Fruit fly (Drosophila melanogaster) whole organism, embryonic: ENCODE results near the gene esc.

Experiments used
- Ada2b ChIP-seq: fragments of 200-800 bp; sonication (Bioruptor generic); IDR thresholded peaks from 2 replicates; pipeline ENCODE4 v1.3.6; 2022; ENCODE audit warnings: missing biosample characterization, missing genetic modification characterization
- Bdp1 ChIP-seq: fragments of 200-800 bp; sonication (Bioruptor generic); optimal IDR thresholded peaks from 3 replicates; lab custom pipeline; 2016; ENCODE audit warnings: missing biosample characterization, missing genetic modification characterization
- CG10147 ChIP-seq: fragments of 200-800 bp; sonication (Bioruptor generic); optimal IDR thresholded peaks from 2 replicates; lab custom pipeline; 2019; ENCODE audit warnings: missing biosample characterization, mild to moderate bottlenecking, missing genetic modification characterization, moderate library complexity
- CG10431 ChIP-seq: fragments of 200-800 bp; sonication (Bioruptor generic); optimal IDR thresholded peaks from 3 replicates; lab custom pipeline; 2018; ENCODE audit warnings: missing biosample characterization, mild to moderate bottlenecking, missing genetic modification characterization
- CG10462 ChIP-seq: fragments of 200-800 bp; sonication (Bioruptor generic); optimal IDR thresholded peaks from 2 replicates; lab custom pipeline; 2016; ENCODE audit warnings: missing biosample characterization, missing genetic modification characterization
- CG11085 ChIP-seq: fragments of 200-800 bp; sonication (Bioruptor generic); IDR thresholded peaks from 2 replicates; pipeline ENCODE4 v1.3.6; 2022; ENCODE audit warnings: missing biosample characterization, missing genetic modification characterization
- CG14710 ChIP-seq: fragments of 200-800 bp; sonication (Bioruptor generic); optimal IDR thresholded peaks from 3 replicates; lab custom pipeline; 2019; ENCODE audit warnings: missing biosample characterization, mild to moderate bottlenecking, missing genetic modification characterization, moderate library complexity
- CG1603 ChIP-seq: fragments of 200-800 bp; sonication (Bioruptor generic); optimal IDR thresholded peaks from 2 replicates; lab custom pipeline; 2019; ENCODE audit warnings: missing biosample characterization, mild to moderate bottlenecking, missing genetic modification characterization, moderate library complexity
- CG16815 ChIP-seq: fragments of 200-800 bp; sonication (Bioruptor generic); optimal IDR thresholded peaks from 3 replicates; lab custom pipeline; 2017; ENCODE audit warnings: missing biosample characterization, mild to moderate bottlenecking, missing genetic modification characterization
- CG17912 ChIP-seq: fragments of 200-800 bp; sonication (Bioruptor generic); optimal IDR thresholded peaks from 2 replicates; lab custom pipeline; 2018; ENCODE audit warnings: missing biosample characterization, mild to moderate bottlenecking, missing genetic modification characterization
- CG2116 ChIP-seq: fragments of 200-800 bp; sonication (Bioruptor generic); optimal IDR thresholded peaks from 3 replicates; lab custom pipeline; 2018; ENCODE audit warnings: missing biosample characterization, mild to moderate bottlenecking, missing genetic modification characterization
- CG30020 ChIP-seq: fragments of 200-800 bp; optimal IDR thresholded peaks from 2 replicates; lab custom pipeline; 2019; ENCODE audit warnings: missing biosample characterization, mild to moderate bottlenecking, missing genetic modification characterization, moderate library complexity
- CG3065 ChIP-seq: fragments of 200-800 bp; sonication (Bioruptor generic); optimal IDR thresholded peaks from 2 replicates; lab custom pipeline; 2016; ENCODE audit warnings: missing biosample characterization, missing genetic modification characterization
- CG32767 ChIP-seq: fragments of 200-800 bp; sonication (Bioruptor generic); IDR thresholded peaks from 2 replicates; pipeline ENCODE4 v1.3.6; 2022; ENCODE audit warnings: missing biosample characterization, missing genetic modification characterization
- CG3838 ChIP-seq: fragments of 200-800 bp; sonication (Bioruptor generic); optimal IDR thresholded peaks from 3 replicates; lab custom pipeline; 2016; ENCODE audit warnings: missing biosample characterization, missing genetic modification characterization
- CG4854 ChIP-seq: fragments of 200-800 bp; sonication (Bioruptor generic); optimal IDR thresholded peaks from 2 replicates; lab custom pipeline; 2016; ENCODE audit warnings: missing biosample characterization, missing genetic modification characterization, inconsistent platforms
- CG6272 ChIP-seq: fragments of 200-800 bp; sonication (Bioruptor generic); IDR thresholded peaks from 2 replicates; pipeline ENCODE4 v1.3.6; 2022; ENCODE audit warnings: missing biosample characterization, missing genetic modification characterization
- CG7556 ChIP-seq: fragments of 200-800 bp; sonication (Bioruptor generic); optimal IDR thresholded peaks from 2 replicates; lab custom pipeline; 2017; ENCODE audit warnings: missing biosample characterization, mild to moderate bottlenecking, missing genetic modification characterization
- CG8281 ChIP-seq: fragments of 200-800 bp; sonication (Bioruptor generic); optimal IDR thresholded peaks from 2 replicates; lab custom pipeline; 2018; ENCODE audit warnings: missing biosample characterization, mild to moderate bottlenecking, missing genetic modification characterization, moderate library complexity
- CG8290 ChIP-seq, 3 experiments: fragments of 200-800 bp; sonication (Bioruptor generic); optimal IDR thresholded peaks; 2 replicates each; lab custom pipeline; 2016 to 2019; ENCODE audit warnings: missing biosample characterization in 3 of 3, missing genetic modification characterization in 3 of 3, mild to moderate bottlenecking in 2 of 3, moderate library complexity in 1 of 3
- CG9609 ChIP-seq: fragments of 200-800 bp; sonication (Bioruptor generic); optimal IDR thresholded peaks from 3 replicates; lab custom pipeline; 2016; ENCODE audit warnings: missing biosample characterization, missing genetic modification characterization
- Camta ChIP-seq: fragments of 200-800 bp; sonication (Bioruptor generic); optimal IDR thresholded peaks from 2 replicates; lab custom pipeline; 2016; ENCODE audit warnings: missing biosample characterization, missing genetic modification characterization
- CkIIα-i1 ChIP-seq: fragments of 200-800 bp; sonication (Bioruptor generic); IDR thresholded peaks from 2 replicates; pipeline ENCODE4 v1.3.6; 2022; ENCODE audit warnings: missing biosample characterization, missing genetic modification characterization
- D ChIP-seq, 2 experiments: fragments of 200-800 bp in 1 of 2; fragments of >200 bp in 1 of 2; sonication (Bioruptor generic) in 1 of 2; optimal IDR thresholded peaks; 2 replicates in 1 of 2; 3 replicates in 1 of 2; lab custom pipeline; 2017; ENCODE audit warnings: mild to moderate bottlenecking in 1 of 2, missing biosample characterization in 1 of 2, missing genetic modification characterization in 1 of 2, missing genetic modification reagents in 1 of 2
- D19A ChIP-seq: fragments of 200-800 bp; optimal IDR thresholded peaks from 3 replicates; lab custom pipeline; 2019; ENCODE audit warnings: missing biosample characterization, mild to moderate bottlenecking, missing genetic modification characterization, moderate library complexity
- Hsf ChIP-seq: fragments of 200-800 bp; sonication (Bioruptor generic); optimal IDR thresholded peaks from 3 replicates; lab custom pipeline; 2016; ENCODE audit warnings: missing biosample characterization, missing genetic modification characterization
- Max ChIP-seq: fragments of 200-800 bp; sonication (Bioruptor generic); optimal IDR thresholded peaks from 2 replicates; lab custom pipeline; 2016; ENCODE audit warnings: missing biosample characterization, mild to moderate bottlenecking, missing genetic modification characterization
- NFAT ChIP-seq: fragments of 200-800 bp; sonication (Bioruptor generic); IDR thresholded peaks from 2 replicates; pipeline ENCODE4 v1.3.6; 2022; ENCODE audit warnings: missing biosample characterization, missing genetic modification characterization
- Opbp ChIP-seq: fragments of 200-800 bp; sonication (Bioruptor generic); IDR thresholded peaks from 3 replicates; pipeline ENCODE4 v1.3.6; 2022; ENCODE audit warnings: missing biosample characterization, missing genetic modification characterization; ENCODE audit not compliant: partially characterized antibody
- Taf1 ChIP-seq: fragments of 200-800 bp; sonication (Bioruptor generic); IDR thresholded peaks from 2 replicates; pipeline ENCODE4 v1.3.6; 2022; ENCODE audit warnings: missing biosample characterization, missing genetic modification characterization
- Usf ChIP-seq: fragments of 200-800 bp; sonication (Bioruptor generic); optimal IDR thresholded peaks from 2 replicates; lab custom pipeline; 2017; ENCODE audit warnings: missing genotype, missing biosample characterization, missing genetic modification characterization
- Vsx1 ChIP-seq: fragments of 200-800 bp; sonication (Bioruptor generic); optimal IDR thresholded peaks from 2 replicates; lab custom pipeline; 2017; ENCODE audit warnings: missing biosample characterization, mild to moderate bottlenecking, missing genetic modification characterization, missing genetic modification reagents
- ac ChIP-seq: fragments of 200-800 bp; sonication (Bioruptor generic); optimal IDR thresholded peaks from 3 replicates; lab custom pipeline; 2017; ENCODE audit warnings: missing biosample characterization, mild to moderate bottlenecking, missing genetic modification characterization
- chn ChIP-seq: fragments of 200-800 bp; sonication (Bioruptor generic); optimal IDR thresholded peaks from 2 replicates; lab custom pipeline; 2016; ENCODE audit warnings: missing biosample characterization, missing genetic modification characterization
- en ChIP-seq: fragments of 200-800 bp; sonication (Bioruptor generic); optimal IDR thresholded peaks from 2 replicates; lab custom pipeline; 2016; ENCODE audit warnings: missing biosample characterization, missing genetic modification characterization
- eve ChIP-seq, 2 experiments: fragments of >200 bp; optimal IDR thresholded peaks; 2 replicates each; lab custom pipeline; 2017; ENCODE audit warnings: missing biosample characterization in 2 of 2, missing genetic modification characterization in 2 of 2
- fru ChIP-seq: fragments of >200 bp; optimal IDR thresholded peaks from 2 replicates; lab custom pipeline; 2017
- gcm ChIP-seq: fragments of 200-800 bp; sonication (Bioruptor generic); optimal IDR thresholded peaks from 2 replicates; lab custom pipeline; 2019; ENCODE audit warnings: missing biosample characterization, mild to moderate bottlenecking, missing genetic modification characterization, moderate library complexity
- gt ChIP-seq: fragments of 200-800 bp; sonication (Bioruptor generic); IDR thresholded peaks from 2 replicates; pipeline ENCODE4 v1.3.6; 2022; ENCODE audit warnings: missing biosample characterization, missing genetic modification characterization
- hkb ChIP-seq, 2 experiments: fragments of 200-800 bp in 1 of 2; fragments of >200 bp in 1 of 2; sonication (Bioruptor generic) in 1 of 2; IDR thresholded peaks in 1 of 2; optimal IDR thresholded peaks in 1 of 2; 2 replicates each; pipeline versions ENCODE4 v1.3.6 to Lab custom; 2017 to 2022; ENCODE audit warnings: missing biosample characterization in 1 of 2, missing genetic modification characterization in 1 of 2
- onecut ChIP-seq: fragments of 200-800 bp; sonication (Bioruptor generic); IDR thresholded peaks from 2 replicates; pipeline ENCODE4 v1.3.6; 2022; ENCODE audit warnings: missing biosample characterization, missing genetic modification characterization
- pnt ChIP-seq: fragments of 200-800 bp; sonication (Bioruptor generic); optimal IDR thresholded peaks from 3 replicates; lab custom pipeline; 2016; ENCODE audit warnings: missing biosample characterization, missing genetic modification characterization
- pum ChIP-seq: fragments of 200-800 bp; sonication (Bioruptor generic); optimal IDR thresholded peaks from 2 replicates; lab custom pipeline; 2016; ENCODE audit warnings: missing biosample characterization, missing genetic modification characterization
- scrt ChIP-seq: fragments of 200-800 bp; sonication (Bioruptor generic); optimal IDR thresholded peaks from 2 replicates; lab custom pipeline; 2018; ENCODE audit warnings: missing biosample characterization, mild to moderate bottlenecking, missing genetic modification characterization, moderate library complexity
- sim ChIP-seq: fragments of 200-800 bp; sonication (Bioruptor generic); IDR thresholded peaks from 2 replicates; pipeline ENCODE4 v1.3.6; 2022; ENCODE audit warnings: missing biosample characterization, missing genetic modification characterization
- sima ChIP-seq: fragments of 200-800 bp; sonication (Bioruptor generic); optimal IDR thresholded peaks from 2 replicates; lab custom pipeline; 2016; ENCODE audit warnings: missing biosample characterization, missing genetic modification characterization
- ttk ChIP-seq: fragments of 200-800 bp; sonication (Bioruptor generic); IDR thresholded peaks from 2 replicates; pipeline ENCODE4 v2.1.2; 2022; ENCODE audit warnings: missing biosample characterization, missing genetic modification characterization
- unc-4 ChIP-seq: fragments of 200-800 bp; sonication (Bioruptor generic); IDR thresholded peaks from 2 replicates; pipeline ENCODE4 v1.3.6; 2022; ENCODE audit warnings: missing biosample characterization, missing genetic modification characterization; ENCODE audit not compliant: partially characterized antibody

Gene esc

dm6 chr2L:11808702-11809583 lies 20.3 kb downstream of the esc start, which contains the start of gene crol (continued):
- TF ChIP-seq CG32767 (no peak), Ada2b (GFP tag; lab: Robert Waterston, UW) (no peak), ac (no peak), CG8290 (GFP tag; optimal IDR thresholded peaks at IDR 0.05; lab: Kevin White, UChicago) (no peak), CG8290 (tag; optimal IDR thresholded peaks at IDR 0.05; lab: Kevin White, UChicago) (peak in 1 of 2 experiments; percentile 64), pum (GFP tag; lab: Kevin White, UChicago) (no peak), D19A (tag; lab: Kevin White, UChicago) (no peak), en (GFP tag; lab: Kevin White, UChicago) (no peak), Vsx1 (GFP tag; lab: Kevin White, UChicago) (no peak), Opbp (GFP tag; lab: Robert Waterston, UW) (peak; percentile 91), CG10462 (GFP tag; lab: Kevin White, UChicago) (no peak), D (optimal IDR thresholded peaks at IDR 0.05; lab: Kevin White, UChicago) (peak; percentile 61), D (GFP tag; optimal IDR thresholded peaks at IDR 0.05; lab: Kevin White, UChicago) (no peak), Usf (GFP tag; lab: Kevin White, UChicago) (no peak), CG30020 (tag; lab: Kevin White, UChicago) (peak; percentile 52), Hsf (GFP tag; lab: Kevin White, UChicago) (no peak), eve (GFP tag; optimal IDR thresholded peaks at IDR 0.05; lab: Kevin White, UChicago) (no peak), CG3065 (GFP tag; lab: Kevin White, UChicago) (no peak), chn (GFP tag; lab: Kevin White, UChicago) (no peak), CG6272 (no peak), pnt (no peak), unc-4 (GFP tag; lab: Robert Waterston, UW) (peak; percentile 89), Taf1 (GFP tag; lab: Robert Waterston, UW) (0 out of 2 replicates have a peak, but pooled peaks have one; percentile 9), hkb (optimal IDR thresholded peaks at IDR 0.05; lab: Kevin White, UChicago) (no peak), hkb (GFP tag; IDR thresholded peaks at IDR 0.05; lab: Robert Waterston, UW) (peak; percentile 28; the same call in 1 of the 2 replicates), sim (no peak), scrt (GFP tag; lab: Kevin White, UChicago) (no peak), CG8281 (no peak), ttk (GFP tag; lab: Robert Waterston, UW) (0 out of 2 replicates have a peak, but pooled peaks have one; percentile 16), CG9609 (GFP tag; lab: Kevin White, UChicago) (no peak), fru (lab: Kevin White, UChicago) (no peak), Camta (GFP tag; lab: Kevin White, UChicago) (no peak), CG7556 (no peak), CG11085 (GFP tag; lab: Robert Waterston, UW) (peak; percentile 13; the same call in 1 of the 2 replicates), sima (no peak), CG2116 (GFP tag; lab: Kevin White, UChicago) (peak; percentile 57), CG1603 (tag; lab: Kevin White, UChicago) (peak; percentile 59), CkIIα-i1 (GFP tag; lab: Robert Waterston, UW) (no peak), CG10147 (GFP tag; lab: Kevin White, UChicago) (no peak), Bdp1 (no peak), Max (GFP tag; lab: Kevin White, UChicago) (no peak), CG3838 (no peak), CG10431 (GFP tag; lab: Kevin White, UChicago) (no peak), CG14710 (tag; lab: Kevin White, UChicago) (peak; percentile 57), gcm (peak; percentile 40), onecut (GFP tag; lab: Robert Waterston, UW) (peak; percentile 28), gt (GFP tag; lab: Robert Waterston, UW) (no peak), CG17912 (no peak), CG4854 (no peak), NFAT (GFP tag; lab: Robert Waterston, UW) (peak; percentile 53; the same call in 1 of the 2 replicates), CG16815 (GFP tag; lab: Kevin White, UChicago) (no peak)
